Worm (Caenorhabditis elegans) whole organism, young adult: ENCODE measurements around the gene Y50D4B.1.

Experiments used
- F33H1.4 ChIP-seq: fragments of 200-800 bp; sonication (Bioruptor generic); IDR thresholded peaks from 2 replicates; pipeline ENCODE4 v1.3.6; 2022; ENCODE audit warnings: missing genetic modification reagents, missing genetic modification characterization, missing compliant biosample characterization
- atf-7 ChIP-seq: sonication (generic microtip); optimal IDR thresholded peaks from 2 replicates; lab custom pipeline; 2017; ENCODE audit warnings: mild to moderate bottlenecking, missing genetic modification characterization, missing compliant biosample characterization
- cebp-1 ChIP-seq, 2 experiments: fragments of 200-800 bp in 1 of 2; sonication (Bioruptor generic) in 1 of 2; sonication (generic microtip) in 1 of 2; IDR thresholded peaks in 1 of 2; optimal IDR thresholded peaks in 1 of 2; 2 replicates each; pipeline versions ENCODE4 v1.3.6 to Lab custom; 2017 to 2022; ENCODE audit warnings: missing compliant biosample characterization in 2 of 2, missing genetic modification characterization in 2 of 2, mild to moderate bottlenecking in 1 of 2, missing genetic modification reagents in 1 of 2, moderate library complexity in 1 of 2
- ceh-40 ChIP-seq: fragments of 200-800 bp; sonication (Bioruptor generic); IDR thresholded peaks from 2 replicates; pipeline ENCODE4 v1.3.6; 2022; ENCODE audit warnings: missing genetic modification characterization, missing compliant biosample characterization
- hlh-12 ChIP-seq: sonication (generic microtip); optimal IDR thresholded peaks from 2 replicates; lab custom pipeline; 2016; ENCODE audit warnings: missing genetic modification characterization, missing compliant biosample characterization
- lag-1 ChIP-seq: fragments of 200-800 bp; sonication (Bioruptor generic); IDR thresholded peaks from 2 replicates; pipeline ENCODE4 v1.3.6; 2022; ENCODE audit warnings: missing genetic modification reagents, missing genetic modification characterization, missing compliant biosample characterization
- lin-35 ChIP-seq, 3 experiments: fragments of 150-350 bp in 2 of 3; sonication (generic microtip) in 1 of 3; optimal IDR thresholded peaks; 2 replicates each; lab custom pipeline; 2014 to 2018; ENCODE audit warnings: missing biosample characterization in 3 of 3, missing genetic modification characterization in 3 of 3, missing genetic modification reagents in 3 of 3
- madf-8 ChIP-seq: fragments of 200-800 bp; sonication (Bioruptor generic); conservative IDR thresholded peaks from 2 replicates; pipeline ENCODE4 v1.3.6; 2022; ENCODE audit warnings: missing genetic modification reagents, missing genetic modification characterization, missing compliant biosample characterization
- nfya-1 ChIP-seq: sonication (generic microtip); optimal IDR thresholded peaks from 2 replicates; lab custom pipeline; 2017; ENCODE audit warnings: antibody characterized with exemption, missing compliant biosample characterization, missing genetic modification characterization, borderline replicate concordance; ENCODE audit not compliant: insufficient read depth
- nhr-27 ChIP-seq: fragments of 200-800 bp; sonication (Bioruptor generic); optimal IDR thresholded peaks from 2 replicates; lab custom pipeline; 2018; ENCODE audit warnings: mild to moderate bottlenecking, missing genetic modification characterization, moderate library complexity, missing compliant biosample characterization
- ztf-22 ChIP-seq: fragments of 200-800 bp; sonication (Bioruptor generic); optimal IDR thresholded peaks from 2 replicates; lab custom pipeline; 2018; ENCODE audit warnings: mild to moderate bottlenecking, missing genetic modification characterization, moderate library complexity, missing compliant biosample characterization

ce11 chrV:1151324-1151742 is 38.6 kb downstream of the Y50D4B.1 start:
- TF ChIP-seq lin-35 (GFP tag; optimal IDR thresholded peaks at IDR 0.05; lab: Kevin White, UChicago) (peak in 2 of 3 experiments; percentile 19 to 96), atf-7 (tag; lab: Kevin White, UChicago) (peak; percentile 100), nfya-1 (no peak), lag-1 (GFP tag; lab: Robert Waterston, UW) (peak; percentile 85; the same call in 1 of the 2 replicates), ztf-22 (peak; percentile 99), hlh-12 (no peak), F33H1.4 (peak; percentile 58), cebp-1 (GFP tag; IDR thresholded peaks at IDR 0.05; lab: Robert Waterston, UW) (peak; percentile 91), cebp-1 (tag; optimal IDR thresholded peaks at IDR 0.05; lab: Kevin White, UChicago) (peak; percentile 99), nhr-27 (tag; lab: Kevin White, UChicago) (peak; percentile 53), madf-8 (GFP tag; lab: Robert Waterston, UW) (no peak), ceh-40 (GFP tag; lab: Robert Waterston, UW) (no peak)
